Fruit fly (Drosophila melanogaster) whole organism, wandering third instar larva: ENCODE results near the gene NK7.1.

Experiments
- Abd-B ChIP-seq: fragments of >200 bp; optimal IDR thresholded peaks from 2 replicates; lab custom pipeline; 2017; ENCODE audit warnings: missing biosample characterization, missing genetic modification characterization
- CG32264 ChIP-seq: fragments of 200-800 bp; sonication (Bioruptor generic); optimal IDR thresholded peaks from 2 replicates; lab custom pipeline; 2016; ENCODE audit warnings: missing biosample characterization, missing genetic modification characterization
- CG9705 ChIP-seq: fragments of 200-800 bp; sonication (Bioruptor generic); optimal IDR thresholded peaks from 2 replicates; lab custom pipeline; 2018; ENCODE audit warnings: missing biosample characterization, mild to moderate bottlenecking, missing genetic modification characterization
- CrebA ChIP-seq: fragments of 200-800 bp; sonication (Bioruptor generic); optimal IDR thresholded peaks from 2 replicates; lab custom pipeline; 2016; ENCODE audit warnings: missing biosample characterization, mild to moderate bottlenecking, missing genetic modification characterization, borderline replicate concordance
- Dfd ChIP-seq: fragments of >200 bp; optimal IDR thresholded peaks from 2 replicates; lab custom pipeline; 2017; ENCODE audit warnings: missing biosample characterization, missing genetic modification characterization
- Dif ChIP-seq: fragments of 200-275, 200-300 bp; sonication (Bioruptor generic); optimal IDR thresholded peaks from 2 replicates; lab custom pipeline; 2018; ENCODE audit warnings: missing biosample characterization, missing genetic modification characterization; ENCODE audit not compliant: partially characterized antibody
- GATAd ChIP-seq: sonication (Bioruptor generic); optimal IDR thresholded peaks from 2 replicates; lab custom pipeline; 2016; ENCODE audit warnings: missing biosample characterization, missing genetic modification characterization
- HLH106 ChIP-seq: fragments of 200-800 bp; optimal IDR thresholded peaks from 3 replicates; lab custom pipeline; 2019; ENCODE audit warnings: missing biosample characterization, mild to moderate bottlenecking, missing genetic modification characterization, moderate library complexity
- Hnf4 ChIP-seq: fragments of 200-800 bp; sonication (Bioruptor generic); optimal IDR thresholded peaks from 2 replicates; lab custom pipeline; 2016; ENCODE audit warnings: missing biosample characterization, mild to moderate bottlenecking, missing genetic modification characterization
- Hr78 ChIP-seq: fragments of >200 bp; optimal IDR thresholded peaks from 2 replicates; lab custom pipeline; 2017; ENCODE audit warnings: missing biosample characterization, missing genetic modification characterization
- Hr83 ChIP-seq: fragments of 200-300 bp; sonication (Bioruptor generic); optimal IDR thresholded peaks from 2 replicates; lab custom pipeline; 2016; ENCODE audit warnings: missing biosample characterization, mild to moderate bottlenecking, missing genetic modification characterization, moderate library complexity; ENCODE audit not compliant: poor library complexity, severe bottlenecking
- Jra ChIP-seq: sonication (Bioruptor generic); optimal IDR thresholded peaks from 2 replicates; lab custom pipeline; 2016; ENCODE audit warnings: missing biosample characterization, missing genetic modification characterization
- Mio ChIP-seq: sonication (Bioruptor generic); optimal IDR thresholded peaks from 2 replicates; lab custom pipeline; 2016; ENCODE audit warnings: missing biosample characterization, missing genetic modification characterization
- Myc ChIP-seq: fragments of >200 bp; optimal IDR thresholded peaks from 2 replicates; lab custom pipeline; 2017
- N ChIP-seq: fragments of >200 bp; optimal IDR thresholded peaks from 2 replicates; lab custom pipeline; 2018; ENCODE audit warnings: missing biosample characterization, missing external identifiers, missing genetic modification characterization
- OdsH ChIP-seq: fragments of 200-800 bp; sonication (Bioruptor generic); optimal IDR thresholded peaks from 2 replicates; lab custom pipeline; 2016; ENCODE audit warnings: missing biosample characterization, mild to moderate bottlenecking, missing genetic modification characterization
- Rel ChIP-seq, 2 experiments: fragments of 200-800 bp; sonication (Bioruptor generic) in 1 of 2; optimal IDR thresholded peaks; 2 replicates in 1 of 2; 3 replicates in 1 of 2; lab custom pipeline; 2016 to 2019; ENCODE audit warnings: mild to moderate bottlenecking in 2 of 2, missing biosample characterization in 2 of 2, missing genetic modification characterization in 2 of 2, moderate library complexity in 1 of 2
- Sp1 ChIP-seq: fragments of 200-800 bp; sonication (Bioruptor generic); optimal IDR thresholded peaks from 3 replicates; lab custom pipeline; 2019; ENCODE audit warnings: missing biosample characterization, mild to moderate bottlenecking, missing genetic modification characterization, moderate library complexity
- Vsx2 ChIP-seq: fragments of 200-300, 225-300 bp; sonication (Bioruptor generic); optimal IDR thresholded peaks from 2 replicates; lab custom pipeline; 2018; ENCODE audit warnings: missing biosample characterization, missing genetic modification characterization; ENCODE audit not compliant: partially characterized antibody
- br ChIP-seq: fragments of 200-800 bp; sonication (Bioruptor generic); optimal IDR thresholded peaks from 2 replicates; lab custom pipeline; 2016; ENCODE audit warnings: missing biosample characterization, missing genetic modification characterization
- brk ChIP-seq: fragments of 200-800 bp; sonication (Bioruptor generic); optimal IDR thresholded peaks from 2 replicates; lab custom pipeline; 2016; ENCODE audit warnings: missing biosample characterization, mild to moderate bottlenecking, missing genetic modification characterization
- dl ChIP-seq, 2 experiments: fragments of 175-275, 200-275 bp in 1 of 2; fragments of 200-275 bp in 1 of 2; sonication (Bioruptor generic); optimal IDR thresholded peaks; lab custom pipeline; 2018; ENCODE audit warnings: mild to moderate bottlenecking in 2 of 2, missing biosample characterization in 2 of 2, missing genetic modification characterization in 2 of 2, moderate library complexity in 2 of 2; ENCODE audit not compliant: partially characterized antibody in 2 of 2, insufficient read depth in 1 of 2
- dmrt93B ChIP-seq: fragments of 200-800 bp; sonication (Bioruptor generic); optimal IDR thresholded peaks from 2 replicates; lab custom pipeline; 2018; ENCODE audit warnings: missing biosample characterization, mild to moderate bottlenecking, missing genetic modification characterization
- dsf ChIP-seq: sonication (Bioruptor generic); optimal IDR thresholded peaks from 2 replicates; lab custom pipeline; 2016; ENCODE audit warnings: missing biosample characterization, missing genetic modification characterization, borderline replicate concordance
- ey ChIP-seq: fragments of 200-800 bp; sonication (Bioruptor generic); optimal IDR thresholded peaks from 2 replicates; lab custom pipeline; 2016; ENCODE audit warnings: missing biosample characterization, missing genetic modification characterization
- foxo ChIP-seq, 2 experiments: fragments of 200-800 bp; sonication (Bioruptor generic); optimal IDR thresholded peaks; 2 replicates in 1 of 2; 3 replicates in 1 of 2; lab custom pipeline; 2016 to 2017; ENCODE audit warnings: missing biosample characterization in 2 of 2, missing genetic modification characterization in 2 of 2
- fru ChIP-seq: fragments of 200-800 bp; sonication (Bioruptor generic); optimal IDR thresholded peaks from 3 replicates; lab custom pipeline; 2016; ENCODE audit warnings: missing biosample characterization, mild to moderate bottlenecking, missing genetic modification characterization
- h ChIP-seq: fragments of 200-800 bp; sonication (Bioruptor generic); optimal IDR thresholded peaks from 3 replicates; lab custom pipeline; 2016; ENCODE audit warnings: missing biosample characterization, mild to moderate bottlenecking, missing genetic modification characterization
- jim ChIP-seq: fragments of 175-275, 200-325 bp; sonication (Bioruptor generic); optimal IDR thresholded peaks from 2 replicates; lab custom pipeline; 2016; ENCODE audit warnings: missing biosample characterization, mild to moderate bottlenecking, missing genetic modification characterization
- lola ChIP-seq: fragments of >200 bp; optimal IDR thresholded peaks from 2 replicates; lab custom pipeline; 2017; ENCODE audit warnings: missing biosample characterization, missing genetic modification characterization
- pan ChIP-seq: fragments of >200 bp; optimal IDR thresholded peaks from 2 replicates; lab custom pipeline; 2017
- psq ChIP-seq: fragments of 200-800 bp; sonication (Bioruptor generic); optimal IDR thresholded peaks from 3 replicates; lab custom pipeline; 2017; ENCODE audit warnings: missing biosample characterization, mild to moderate bottlenecking, missing genetic modification characterization, moderate library complexity
- rgr ChIP-seq: fragments of 200-800 bp; sonication (Bioruptor generic); optimal IDR thresholded peaks from 3 replicates; lab custom pipeline; 2016; ENCODE audit warnings: missing biosample characterization, mild to moderate bottlenecking, missing genetic modification characterization
- sage ChIP-seq: fragments of 200-800 bp; sonication (Bioruptor generic); optimal IDR thresholded peaks from 2 replicates; lab custom pipeline; 2016; ENCODE audit warnings: missing biosample characterization, mild to moderate bottlenecking, missing genetic modification characterization
- sv ChIP-seq: fragments of 200-800 bp; sonication (Bioruptor generic); optimal IDR thresholded peaks from 3 replicates; lab custom pipeline; 2016; ENCODE audit warnings: missing biosample characterization, missing genetic modification characterization
- tai ChIP-seq: sonication (Bioruptor generic); optimal IDR thresholded peaks from 2 replicates; lab custom pipeline; 2016; ENCODE audit warnings: missing biosample characterization, missing genetic modification characterization
- usp ChIP-seq: fragments of >200 bp; optimal IDR thresholded peaks from 2 replicates; lab custom pipeline; 2017; ENCODE audit warnings: missing biosample characterization, missing genetic modification characterization
- woc ChIP-seq: sonication (Bioruptor generic); optimal IDR thresholded peaks from 2 replicates; lab custom pipeline; 2016; ENCODE audit warnings: missing biosample characterization, mild to moderate bottlenecking, missing genetic modification characterization

NK7.1 gene

dm6 chr3R:14410396-14410795, 37.6 kb upstream of the NK7.1 start:
- TF ChIP-seq woc (GFP tag; lab: Kevin White, UChicago) (no peak), foxo (GFP tag; optimal IDR thresholded peaks at IDR 0.05; lab: Kevin White, UChicago) (peak in 1 of 2 experiments; percentile 1), rgr (GFP tag; lab: Kevin White, UChicago) (peak; percentile 3)

dm6 chr3R:14406648-14407047, 33.9 kb upstream of the NK7.1 start:
- TF ChIP-seq dl (GFP tag; optimal IDR thresholded peaks at IDR 0.05; lab: Kevin White, UChicago; ENCODE audit: insufficient read depth in 1 of 2, partially characterized antibody in 2 of 2) = no peak
- no peak for TF ChIP-seq N (GFP tag; lab: Kevin White, UChicago)
- no peak for TF ChIP-seq dsf (GFP tag; lab: Kevin White, UChicago)
- no peak for TF ChIP-seq ey (GFP tag; lab: Kevin White, UChicago)
- no peak for TF ChIP-seq lola (GFP tag; lab: Kevin White, UChicago)
- no peak for TF ChIP-seq CrebA (GFP tag; lab: Kevin White, UChicago)
- TF ChIP-seq Rel (GFP tag; optimal IDR thresholded peaks at IDR 0.05; lab: Kevin White, UChicago) = no peak
- no peak for TF ChIP-seq Rel (tag; optimal IDR thresholded peaks at IDR 0.05; lab: Kevin White, UChicago)
- TF ChIP-seq Hr78 (GFP tag; lab: Kevin White, UChicago) = no peak

dm6 chr3R:14405312-14405711, 32.6 kb upstream of the NK7.1 start:
- no peak for TF ChIP-seq tai (GFP tag; lab: Kevin White, UChicago)
- TF ChIP-seq brk = no peak
- no peak for TF ChIP-seq h (GFP tag; lab: Kevin White, UChicago)
- TF ChIP-seq dmrt93B = no peak
- no peak for TF ChIP-seq Dif
- no peak for TF ChIP-seq ey (GFP tag; lab: Kevin White, UChicago)
- TF ChIP-seq fru (GFP tag; lab: Kevin White, UChicago) = no peak
- no peak for TF ChIP-seq Dfd
- no peak for TF ChIP-seq Hr78 (GFP tag; lab: Kevin White, UChicago)
- no peak for TF ChIP-seq foxo (GFP tag; optimal IDR thresholded peaks at IDR 0.05; lab: Kevin White, UChicago)
- TF ChIP-seq br = no peak
- TF ChIP-seq dsf (GFP tag; lab: Kevin White, UChicago) = no peak

dm6 chr3R:14399375-14399774, 26.6 kb upstream of the NK7.1 start:
- TF ChIP-seq Abd-B (GFP tag; lab: Kevin White, UChicago) = no peak
- no peak for TF ChIP-seq Dfd
- no peak for TF ChIP-seq CG9705 (GFP tag; lab: Kevin White, UChicago)
- no peak for TF ChIP-seq Hnf4
- no peak for TF ChIP-seq lola (GFP tag; lab: Kevin White, UChicago)
- TF ChIP-seq dmrt93B = peak; percentile 34
- TF ChIP-seq Vsx2 (GFP tag; lab: Kevin White, UChicago) = no peak
- no peak for TF ChIP-seq sv (GFP tag; lab: Kevin White, UChicago)
- no peak for TF ChIP-seq Mio (GFP tag; lab: Kevin White, UChicago)
- peak; percentile 76 for TF ChIP-seq fru (GFP tag; lab: Kevin White, UChicago)
- no peak for TF ChIP-seq dl (GFP tag; optimal IDR thresholded peaks at IDR 0.05; lab: Kevin White, UChicago; ENCODE audit: insufficient read depth in 1 of 2, partially characterized antibody in 2 of 2)
- TF ChIP-seq N (GFP tag; lab: Kevin White, UChicago) = no peak
- TF ChIP-seq h (GFP tag; lab: Kevin White, UChicago) = peak; percentile 61
- peak; percentile 3 for TF ChIP-seq woc (GFP tag; lab: Kevin White, UChicago)
- no peak for TF ChIP-seq CG32264
- no peak for TF ChIP-seq psq (GFP tag; lab: Kevin White, UChicago)
- TF ChIP-seq usp (GFP tag; lab: Kevin White, UChicago) = no peak
- peak; percentile 43 for TF ChIP-seq br
- TF ChIP-seq OdsH = peak; percentile 26
- TF ChIP-seq GATAd = no peak
- TF ChIP-seq Hr78 (GFP tag; lab: Kevin White, UChicago) = no peak
- TF ChIP-seq CrebA (GFP tag; lab: Kevin White, UChicago) = no peak
- no peak for TF ChIP-seq Rel (GFP tag; optimal IDR thresholded peaks at IDR 0.05; lab: Kevin White, UChicago)
- TF ChIP-seq Rel (tag; optimal IDR thresholded peaks at IDR 0.05; lab: Kevin White, UChicago) = no peak
- peak; percentile 52 for TF ChIP-seq ey (GFP tag; lab: Kevin White, UChicago)
- TF ChIP-seq dsf (GFP tag; lab: Kevin White, UChicago) = no peak
- TF ChIP-seq jim (GFP tag; lab: Kevin White, UChicago) = no peak
- peak; percentile 46 for TF ChIP-seq Sp1
- TF ChIP-seq rgr (GFP tag; lab: Kevin White, UChicago) = no peak
- TF ChIP-seq Hr83 (GFP tag; lab: Kevin White, UChicago) = no peak
- no peak for TF ChIP-seq sage
- no peak for TF ChIP-seq Dif
- TF ChIP-seq tai (GFP tag; lab: Kevin White, UChicago) = no peak
- no peak for TF ChIP-seq Myc
- peak in 1 of 2 experiments; percentile 62 for TF ChIP-seq foxo (GFP tag; optimal IDR thresholded peaks at IDR 0.05; lab: Kevin White, UChicago)
- peak; percentile 42 for TF ChIP-seq HLH106
- TF ChIP-seq Jra (GFP tag; lab: Kevin White, UChicago) = no peak
- TF ChIP-seq brk = no peak
- no peak for TF ChIP-seq pan (lab: Kevin White, UChicago)
- TF ChIP-seq, all 38 proteins: peak for 10
